Worm (Caenorhabditis elegans): ENCODE data around the gene tos-1.

tos-1 gene

ce11 chrV:9291919-9292318 is 52.1 kb downstream of the tos-1 start, which contains the start of gene ZK682.7:
TSS of gene ZK682.7 (minus strand) at chrV:9292165.
- no peak for TF ChIP-seq F37D6.2 (tag; optimal IDR thresholded peaks at IDR 0.05)

All from whole organism, L4 larva.